Worm (Caenorhabditis elegans) whole organism, young adult: ENCODE measurements around the gene F41H10.1.

Experiments used
- efl-1 ChIP-seq: fragments of 150-350 bp; optimal IDR thresholded peaks from 2 replicates; lab custom pipeline; 2014; ENCODE audit warnings: missing biosample characterization, missing genetic modification reagents, missing genetic modification characterization
- pha-4 ChIP-seq: fragments of 150-350 bp; sonication (generic microtip); optimal IDR thresholded peaks from 2 replicates; lab custom pipeline; 2014; ENCODE audit warnings: missing biosample characterization, missing genetic modification reagents, missing genetic modification characterization
- unc-62 ChIP-seq: fragments of 150-350 bp; optimal IDR thresholded peaks from 2 replicates; lab custom pipeline; 2014; ENCODE audit warnings: missing biosample characterization, missing genetic modification reagents, missing genetic modification characterization
- ztf-25 ChIP-seq: fragments of 200-800 bp; sonication (Bioruptor generic); IDR thresholded peaks from 2 replicates; pipeline ENCODE4 v1.3.6; 2022; ENCODE audit warnings: missing genetic modification reagents, missing genetic modification characterization, missing compliant biosample characterization

DNA sequence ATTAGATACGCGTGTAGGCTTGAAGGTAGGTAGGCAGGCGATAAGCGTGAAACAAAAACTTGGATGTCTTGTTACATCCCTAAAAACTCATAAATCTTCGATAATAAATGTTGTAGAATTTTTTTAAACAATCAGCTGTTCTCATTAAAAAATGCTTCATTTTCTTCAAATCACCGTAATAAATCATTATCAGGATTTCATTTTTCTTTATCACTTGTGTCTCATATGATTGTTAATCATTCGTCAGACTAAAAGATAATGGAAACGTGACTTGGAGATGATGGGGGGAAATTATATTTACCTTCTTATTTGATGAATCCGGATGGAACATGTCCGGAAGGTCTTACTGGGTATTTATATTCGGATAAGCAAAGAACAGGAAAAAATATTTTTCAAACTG is 49.2 kb upstream of the F41H10.1 start:
- no peak for TF ChIP-seq pha-4 (tag; lab: Kevin White, UChicago)
- no peak for TF ChIP-seq efl-1 (GFP tag; lab: Kevin White, UChicago)
- TF ChIP-seq ztf-25 (GFP tag; lab: Robert Waterston, UW): no peak
- TF ChIP-seq unc-62: no peak
